Worm (Caenorhabditis elegans): ENCODE measurements around the gene clip-1.

Gene clip-1

ce11 chrIII:9269012-9269471 lies at the start of gene clip-1:
clip-1 (minus strand) TSS chrIII:9269062.
- peak; percentile 27 for TF ChIP-seq ztf-26 (tag; optimal IDR thresholded peaks at IDR 0.05)
- no peak for TF ChIP-seq unc-62 (GFP tag; optimal IDR thresholded peaks at IDR 0.05)
- no peak for TF ChIP-seq B0019.2 (GFP tag; conservative IDR thresholded peaks at IDR 0.05)
- no peak for TF ChIP-seq ztf-3 (GFP tag; optimal IDR thresholded peaks at IDR 0.05)
- no peak for TF ChIP-seq aptf-3 (GFP tag; IDR thresholded peaks at IDR 0.05)
- TF ChIP-seq lir-1 (GFP tag; conservative IDR thresholded peaks at IDR 0.05), result no peak
- no peak for TF ChIP-seq F23B12.7 (tag; optimal IDR thresholded peaks at IDR 0.05; ENCODE audit: insufficient read depth)
- no peak for TF ChIP-seq cebp-1 (GFP tag; IDR thresholded peaks at IDR 0.05)
- peak; percentile 34 for TF ChIP-seq cebp-1 (tag; optimal IDR thresholded peaks at IDR 0.05)
- no peak for TF ChIP-seq F33H1.4 (GFP tag; IDR thresholded peaks at IDR 0.05)
- peak; percentile 52 for TF ChIP-seq nhr-80 (tag; optimal IDR thresholded peaks at IDR 0.05)
- no peak for TF ChIP-seq unc-130 (GFP tag; optimal IDR thresholded peaks at IDR 0.05)
- TF ChIP-seq lin-40 (tag; optimal IDR thresholded peaks at IDR 0.05), result peak; percentile 42
- TF ChIP-seq F37B4.10 (GFP tag; IDR thresholded peaks at IDR 0.05), result no peak
- TF ChIP-seq lag-1 (GFP tag; IDR thresholded peaks at IDR 0.05), result no peak
- no peak for TF ChIP-seq Y56A3A.18 (GFP tag; IDR thresholded peaks at IDR 0.05)
- TF ChIP-seq hsf-1 (GFP tag; IDR thresholded peaks at IDR 0.05), result no peak
- TF ChIP-seq chd-7 (tag; optimal IDR thresholded peaks at IDR 0.05), result no peak
- no peak for TF ChIP-seq madf-10 (tag; optimal IDR thresholded peaks at IDR 0.05)
- TF ChIP-seq hmg-1.2 (GFP tag; IDR thresholded peaks at IDR 0.05), result peak; percentile 39; the same call in 1 of the 2 replicates

- TF ChIP-seq lag-1 (GFP tag; IDR thresholded peaks at IDR 0.05) (no peak), nhr-80 (tag; optimal IDR thresholded peaks at IDR 0.05) (peak; percentile 79), nhr-27 (tag; optimal IDR thresholded peaks at IDR 0.05) (no peak), let-607 (tag; optimal IDR thresholded peaks at IDR 0.05) (no peak), ceh-40 (GFP tag; IDR thresholded peaks at IDR 0.05) (no peak), B0035.1 (tag; optimal IDR thresholded peaks at IDR 0.05) (no peak), F57A8.1 (GFP tag; optimal IDR thresholded peaks at IDR 0.05) (no peak)
These were observed 48.7 kb upstream of the clip-1 start for ce11 chrIII:9317601-9318000.

ce11 chrIII:9315180-9315579 lies 46.3 kb upstream of the clip-1 start:
- TF ChIP-seq die-1 (tag; optimal IDR thresholded peaks at IDR 0.05), result no peak
- peak; percentile 38 for TF ChIP-seq nhr-80 (tag; optimal IDR thresholded peaks at IDR 0.05)
- TF ChIP-seq C17E4.6 (GFP tag; IDR thresholded peaks at IDR 0.05), result no peak
- no peak for TF ChIP-seq cebp-1 (GFP tag; IDR thresholded peaks at IDR 0.05)
- TF ChIP-seq cebp-1 (tag; optimal IDR thresholded peaks at IDR 0.05), result no peak
- no peak for TF ChIP-seq ceh-58 (GFP tag; IDR thresholded peaks at IDR 0.05)
- TF ChIP-seq hmg-1.2 (GFP tag; IDR thresholded peaks at IDR 0.05), result no peak

- no peak for TF ChIP-seq nfya-1 (tag; optimal IDR thresholded peaks at IDR 0.05; ENCODE audit: borderline replicate concordance, insufficient read depth)
- TF ChIP-seq dox-1 (GFP tag; IDR thresholded peaks at IDR 0.05), result no peak
- TF ChIP-seq mes-4 (tag; optimal IDR thresholded peaks at IDR 0.05), result no peak
- TF ChIP-seq F39B2.1 (GFP tag; IDR thresholded peaks at IDR 0.05), result no peak
- TF ChIP-seq mel-28 (tag; optimal IDR thresholded peaks at IDR 0.05; ENCODE audit: borderline replicate concordance), result no peak
- TF ChIP-seq ekl-4 (GFP tag; IDR thresholded peaks at IDR 0.05), result no peak
- TF ChIP-seq ceh-100 (GFP tag; IDR thresholded peaks at IDR 0.05), result no peak
- no peak for TF ChIP-seq lin-54 (GFP tag; optimal IDR thresholded peaks at IDR 0.05)
- no peak for TF ChIP-seq lir-1 (GFP tag; conservative IDR thresholded peaks at IDR 0.05)
- no peak for TF ChIP-seq ztf-3 (GFP tag; optimal IDR thresholded peaks at IDR 0.05)
- no peak for TF ChIP-seq ceh-79 (tag; optimal IDR thresholded peaks at IDR 0.05)
- no peak for TF ChIP-seq sdz-38 (tag; optimal IDR thresholded peaks at IDR 0.05)
- TF ChIP-seq F37B4.10 (GFP tag; IDR thresholded peaks at IDR 0.05), result no peak
- TF ChIP-seq Y95B8A.8 (GFP tag; IDR thresholded peaks at IDR 0.05), result no peak
These were observed 45.6 kb upstream of the clip-1 start, which contains the start of gene C40H1.8 for ce11 chrIII:9314476-9314875. C40H1.8 (plus strand) TSS chrIII:9314717.

Measured in whole organism, young adult.